Fruit fly (Drosophila melanogaster): ENCODE results near the gene Apl.

DNA sequence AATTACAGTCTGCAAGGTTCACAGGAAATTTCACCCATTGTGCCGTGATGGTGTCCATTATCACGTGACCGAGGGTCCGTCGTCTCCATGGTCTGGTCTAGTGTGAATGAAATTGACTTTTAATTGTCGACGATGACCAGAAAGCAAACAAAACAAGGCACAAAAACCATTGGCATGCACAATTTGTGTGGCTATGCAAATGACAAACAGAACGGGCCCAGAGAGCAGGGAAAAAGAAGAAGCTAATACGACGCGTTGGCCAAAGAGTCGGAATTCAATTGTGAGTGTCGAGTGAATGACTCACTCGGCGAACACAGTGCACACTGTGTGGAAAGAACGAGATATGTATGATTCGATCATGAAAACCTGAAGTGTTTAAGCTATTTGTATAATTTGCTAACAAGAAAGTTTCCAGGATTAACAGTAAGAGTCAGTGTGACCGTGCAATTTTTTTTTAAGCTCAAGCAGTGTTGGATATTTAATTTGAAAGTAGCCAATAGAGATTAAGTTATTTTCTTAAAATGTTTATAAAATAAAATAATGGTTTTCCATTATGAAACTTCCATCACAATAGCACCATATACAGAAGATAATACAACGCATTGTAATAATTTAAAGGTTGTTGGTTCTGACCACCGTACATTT lies 40.7 kb downstream of the Apl start:
- TF ChIP-seq ttk (optimal IDR thresholded peaks at IDR 0.05) (no peak), Sin3A (optimal IDR thresholded peaks at IDR 0.05) (no peak), psq (optimal IDR thresholded peaks at IDR 0.05) (no peak)

Data from Kc167 (cell line).